Worm (Caenorhabditis elegans): Measurements from ENCODE around the gene C33F10.12.

Gene C33F10.12

DNA sequence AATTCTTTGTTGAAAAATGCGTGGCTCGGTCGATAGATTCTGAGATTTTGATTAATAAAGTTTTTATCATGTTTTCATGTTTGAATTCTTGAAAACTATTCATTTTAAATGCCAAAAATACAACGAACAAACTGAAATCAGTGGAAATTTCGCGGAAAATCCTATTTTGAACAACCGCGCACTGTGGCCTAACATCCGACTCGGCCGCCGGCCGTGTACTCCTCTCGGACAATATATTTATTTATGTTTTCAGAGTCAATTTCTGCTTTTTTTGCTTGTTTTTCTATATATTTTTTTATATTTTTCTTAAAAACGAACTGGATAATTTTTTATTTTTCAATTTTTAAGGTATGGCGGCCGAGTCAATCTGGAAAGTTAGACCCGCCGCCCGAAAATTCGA lies 46.3 kb downstream of the C33F10.12 start, which contains the start of gene F26G1.1 (continued):
- TF ChIP-seq let-526 (GFP tag; IDR thresholded peaks at IDR 0.05) (no peak), ztf-25 (GFP tag; IDR thresholded peaks at IDR 0.05) (0 out of 2 replicates have a peak, but pooled peaks have one; percentile 18), B0019.2 (GFP tag; conservative IDR thresholded peaks at IDR 0.05) (no peak), lsy-27 (tag; optimal IDR thresholded peaks at IDR 0.05; ENCODE audit: borderline replicate concordance, insufficient read depth) (no peak), snpc-4 (GFP tag; optimal IDR thresholded peaks at IDR 0.05) (no peak), snpc-4 (tag; optimal IDR thresholded peaks at IDR 0.05) (peak in 1 of 4 experiments; percentile 25), attf-6 (GFP tag; IDR thresholded peaks at IDR 0.05) (no peak), F55B11.4 (tag; optimal IDR thresholded peaks at IDR 0.05; ENCODE audit: borderline replicate concordance, insufficient read depth) (no peak), him-1 (tag; optimal IDR thresholded peaks at IDR 0.05) (peak; percentile 1), akir-1 (GFP tag; optimal IDR thresholded peaks at IDR 0.05) (no peak), F52B5.7 (tag; optimal IDR thresholded peaks at IDR 0.05) (no peak), bed-2 (GFP tag; IDR thresholded peaks at IDR 0.05) (peak; percentile 60; the same call in 1 of the 2 replicates), nhr-27 (tag; optimal IDR thresholded peaks at IDR 0.05) (no peak), nhr-80 (tag; optimal IDR thresholded peaks at IDR 0.05) (no peak), rcor-1 (GFP tag; IDR thresholded peaks at IDR 0.05) (0 out of 2 replicates have a peak, but pooled peaks have one; percentile 28), snpc-1.1 (tag; optimal IDR thresholded peaks at IDR 0.05; ENCODE audit: insufficient read depth) (no peak), sptf-2 (GFP tag; optimal IDR thresholded peaks at IDR 0.05) (no peak), lir-1 (GFP tag; conservative IDR thresholded peaks at IDR 0.05) (peak; percentile 57; the same call in 1 of the 2 replicates), hsf-1 (GFP tag; IDR thresholded peaks at IDR 0.05) (no peak), lsl-1 (GFP tag; optimal IDR thresholded peaks at IDR 0.05) (peak; percentile 43), fkh-3 (tag; optimal IDR thresholded peaks at IDR 0.05) (no peak), ztf-28 (GFP tag; IDR thresholded peaks at IDR 0.05) (peak; percentile 59; the same call in 1 of the 2 replicates), ceh-79 (tag; optimal IDR thresholded peaks at IDR 0.05) (no peak), sdz-38 (tag; optimal IDR thresholded peaks at IDR 0.05) (no peak), atf-7 (tag; optimal IDR thresholded peaks at IDR 0.05) (no peak), ztf-6 (GFP tag; IDR thresholded peaks at IDR 0.05) (no peak), B0336.3 (GFP tag; IDR thresholded peaks at IDR 0.05) (no peak), F10E7.11 (tag; optimal IDR thresholded peaks at IDR 0.05) (peak; percentile 1), nhr-120 (GFP tag; IDR thresholded peaks at IDR 0.05) (no peak), dpff-1 (tag; optimal IDR thresholded peaks at IDR 0.05) (no peak), rec-8 (tag; optimal IDR thresholded peaks at IDR 0.05) (peak; percentile 49 to 82), cebp-2 (GFP tag; IDR thresholded peaks at IDR 0.05) (no peak), nfya-1 (tag; optimal IDR thresholded peaks at IDR 0.05; ENCODE audit: borderline replicate concordance, insufficient read depth) (no peak), nfyb-1 (GFP tag; IDR thresholded peaks at IDR 0.05) (peak; percentile 53; the same call in 1 of the 2 replicates), zim-3 (tag; optimal IDR thresholded peaks at IDR 0.05) (no peak), F57C9.4 (tag; optimal IDR thresholded peaks at IDR 0.05) (no peak), dpl-1 (GFP tag; optimal IDR thresholded peaks at IDR 0.05) (peak; percentile 42), lin-35 (GFP tag; optimal IDR thresholded peaks at IDR 0.05) (peak in 1 of 3 experiments; percentile 86), zfh-2 (GFP tag; conservative IDR thresholded peaks at IDR 0.05) (no peak), tbx-9 (tag; optimal IDR thresholded peaks at IDR 0.05; ENCODE audit: borderline replicate concordance) (no peak), D2030.7 (GFP tag; IDR thresholded peaks at IDR 0.05) (peak; percentile 41; the same call in 1 of the 2 replicates), pbrm-1 (GFP tag; IDR thresholded peaks at IDR 0.05) (no peak), nhr-179 (tag; optimal IDR thresholded peaks at IDR 0.05) (no peak), madf-8 (GFP tag; conservative IDR thresholded peaks at IDR 0.05) (no peak), sea-2 (GFP tag; IDR thresholded peaks at IDR 0.05) (no peak), C17E4.6 (GFP tag; IDR thresholded peaks at IDR 0.05) (no peak), T26A5.8 (tag; optimal IDR thresholded peaks at IDR 0.05) (no peak), lin-40 (tag; optimal IDR thresholded peaks at IDR 0.05) (no peak)
